Fruit fly (Drosophila melanogaster) whole organism, embryonic: ENCODE results near the gene Alg9.
A peak's percentile ranks its signal among the peaks of the same experiment; 100 is the strongest.

Experiments
- Adf1 ChIP-seq: fragments of 200-800 bp; sonication (Bioruptor generic); IDR thresholded peaks from 2 replicates; pipeline ENCODE4 v1.3.6; 2022; ENCODE audit warnings: missing biosample characterization, missing genetic modification characterization
- Antp ChIP-seq: fragments of 200-800 bp; sonication (Bioruptor generic); optimal IDR thresholded peaks from 3 replicates; lab custom pipeline; 2016; ENCODE audit warnings: missing biosample characterization, missing genetic modification characterization
- Awh ChIP-seq: fragments of 200-800 bp; sonication (Bioruptor generic); IDR thresholded peaks from 2 replicates; pipeline ENCODE4, ENCODE4 v1.3.6; 2022; ENCODE audit warnings: missing biosample characterization, missing genetic modification characterization
- Bdp1 ChIP-seq: fragments of 200-800 bp; sonication (Bioruptor generic); optimal IDR thresholded peaks from 3 replicates; lab custom pipeline; 2016; ENCODE audit warnings: missing biosample characterization, missing genetic modification characterization
- CG10267 ChIP-seq: fragments of 200-800 bp; sonication (Bioruptor generic); optimal IDR thresholded peaks from 2 replicates; lab custom pipeline; 2018; ENCODE audit warnings: missing biosample characterization, mild to moderate bottlenecking, missing genetic modification characterization, moderate library complexity
- CG1529 ChIP-seq: fragments of 200-800 bp; sonication (Bioruptor generic); optimal IDR thresholded peaks from 3 replicates; lab custom pipeline; 2018; ENCODE audit warnings: missing biosample characterization, missing genetic modification characterization
- CG1603 ChIP-seq: fragments of 200-800 bp; sonication (Bioruptor generic); optimal IDR thresholded peaks from 2 replicates; lab custom pipeline; 2019; ENCODE audit warnings: missing biosample characterization, mild to moderate bottlenecking, missing genetic modification characterization, moderate library complexity
- CG17612 ChIP-seq: fragments of 200-800 bp; sonication (Bioruptor generic); IDR thresholded peaks from 2 replicates; pipeline ENCODE4 v1.3.6; 2022; ENCODE audit warnings: missing biosample characterization, missing genetic modification characterization
- CG2116 ChIP-seq: fragments of 200-800 bp; sonication (Bioruptor generic); optimal IDR thresholded peaks from 3 replicates; lab custom pipeline; 2018; ENCODE audit warnings: missing biosample characterization, mild to moderate bottlenecking, missing genetic modification characterization
- CG30020 ChIP-seq: fragments of 200-800 bp; optimal IDR thresholded peaks from 2 replicates; lab custom pipeline; 2019; ENCODE audit warnings: missing biosample characterization, mild to moderate bottlenecking, missing genetic modification characterization, moderate library complexity
- CG30403 ChIP-seq: fragments of 200-800 bp; sonication (Bioruptor generic); optimal IDR thresholded peaks from 3 replicates; lab custom pipeline; 2016; ENCODE audit warnings: missing biosample characterization, missing genetic modification characterization
- CG31224 ChIP-seq: fragments of 200-800 bp; sonication (Bioruptor generic); IDR thresholded peaks from 2 replicates; pipeline ENCODE4 v1.3.6; 2022; ENCODE audit warnings: missing biosample characterization, missing genetic modification characterization
- CG31441 ChIP-seq: fragments of 200-800 bp; sonication (Bioruptor generic); IDR thresholded peaks from 2 replicates; pipeline ENCODE4 v1.3.6; 2022; ENCODE audit warnings: missing biosample characterization, missing genetic modification characterization
- CG3281 ChIP-seq: fragments of 200-800 bp; sonication (Bioruptor generic); optimal IDR thresholded peaks from 3 replicates; lab custom pipeline; 2017; ENCODE audit warnings: missing biosample characterization, mild to moderate bottlenecking, missing genetic modification characterization
- CG3407 ChIP-seq: fragments of 200-800 bp; sonication (Bioruptor generic); optimal IDR thresholded peaks from 2 replicates; lab custom pipeline; 2018; ENCODE audit warnings: missing biosample characterization, mild to moderate bottlenecking, missing genetic modification characterization
- CG34224 ChIP-seq: fragments of 200-800 bp; sonication (Bioruptor generic); IDR thresholded peaks from 3 replicates; pipeline ENCODE4 v1.3.6; 2022; ENCODE audit warnings: missing biosample characterization, missing genetic modification characterization; ENCODE audit not compliant: partially characterized antibody
- CG4360 ChIP-seq: fragments of 200-800 bp; sonication (Bioruptor generic); IDR thresholded peaks from 2 replicates; pipeline ENCODE4 v1.3.6; 2022; ENCODE audit warnings: missing biosample characterization, missing genetic modification characterization
- CG4404 ChIP-seq: fragments of 200-800 bp; sonication (Bioruptor generic); IDR thresholded peaks from 2 replicates; pipeline ENCODE4 v1.3.6; 2022; ENCODE audit warnings: missing biosample characterization, missing genetic modification characterization
- CG4730 ChIP-seq: fragments of 200-800 bp; sonication (Bioruptor generic); IDR thresholded peaks from 2 replicates; pipeline ENCODE4 v1.3.6; 2022; ENCODE audit warnings: missing biosample characterization, missing genetic modification characterization
- CG6689 ChIP-seq: fragments of 200-800 bp; sonication (Bioruptor generic); IDR thresholded peaks from 2 replicates; pipeline ENCODE4 v1.3.6; 2022; ENCODE audit warnings: missing biosample characterization, missing genetic modification characterization
- CG6791 ChIP-seq: fragments of 200-800 bp; sonication (Bioruptor generic); IDR thresholded peaks from 3 replicates; pipeline ENCODE4 v1.3.6; 2022; ENCODE audit warnings: missing biosample characterization, missing genetic modification characterization; ENCODE audit not compliant: partially characterized antibody
- CG7271 ChIP-seq: fragments of 200-800 bp; sonication (Bioruptor generic); optimal IDR thresholded peaks from 2 replicates; lab custom pipeline; 2018; ENCODE audit warnings: missing biosample characterization, mild to moderate bottlenecking, missing genetic modification characterization, moderate library complexity
- CG7357 ChIP-seq: fragments of 200-800 bp; sonication (Bioruptor generic); IDR thresholded peaks from 3 replicates; pipeline ENCODE4 v1.3.6; 2022; ENCODE audit warnings: missing biosample characterization, missing genetic modification characterization
- CG7372 ChIP-seq: fragments of 200-800 bp; sonication (Bioruptor generic); IDR thresholded peaks from 2 replicates; pipeline ENCODE4 v1.3.6; 2022; ENCODE audit warnings: missing biosample characterization, missing genetic modification characterization
- CG7963 ChIP-seq: fragments of 200-800 bp; sonication (Bioruptor generic); IDR thresholded peaks from 3 replicates; pipeline ENCODE4 v1.3.6; 2022; ENCODE audit warnings: missing biosample characterization, missing genetic modification characterization; ENCODE audit not compliant: partially characterized antibody
- CG8089 ChIP-seq: fragments of 200-800 bp; sonication (Bioruptor generic); optimal IDR thresholded peaks from 3 replicates; lab custom pipeline; 2016; ENCODE audit warnings: missing biosample characterization, missing genetic modification characterization
- HmgD ChIP-seq: fragments of 200-800 bp; sonication (Bioruptor generic); optimal IDR thresholded peaks from 3 replicates; lab custom pipeline; 2016; ENCODE audit warnings: missing biosample characterization, missing genetic modification characterization
- Neu2 ChIP-seq: fragments of 200-800 bp; sonication (Bioruptor generic); optimal IDR thresholded peaks from 3 replicates; lab custom pipeline; 2016; ENCODE audit warnings: missing biosample characterization, missing genetic modification characterization, borderline replicate concordance
- Side ChIP-seq: fragments of 200-800 bp; sonication (Bioruptor generic); optimal IDR thresholded peaks from 2 replicates; lab custom pipeline; 2016; ENCODE audit warnings: missing biosample characterization, missing genetic modification characterization
- TFAM ChIP-seq: fragments of 200-800 bp; sonication (Bioruptor generic); optimal IDR thresholded peaks from 2 replicates; lab custom pipeline; 2017; ENCODE audit warnings: missing biosample characterization, missing genetic modification characterization, inconsistent platforms
- YL-1 ChIP-seq: fragments of 200-800 bp; sonication (Bioruptor generic); optimal IDR thresholded peaks from 3 replicates; lab custom pipeline; 2017; ENCODE audit warnings: missing biosample characterization, mild to moderate bottlenecking, missing genetic modification characterization
- ab ChIP-seq: fragments of 200-800 bp; sonication (Bioruptor generic); optimal IDR thresholded peaks from 2 replicates; lab custom pipeline; 2016; ENCODE audit warnings: missing biosample characterization, missing genetic modification characterization
- ac ChIP-seq: fragments of 200-800 bp; sonication (Bioruptor generic); optimal IDR thresholded peaks from 3 replicates; lab custom pipeline; 2017; ENCODE audit warnings: missing biosample characterization, mild to moderate bottlenecking, missing genetic modification characterization
- ase ChIP-seq: fragments of 200-800 bp; sonication (Bioruptor generic); IDR thresholded peaks from 3 replicates; pipeline ENCODE4 v1.3.6; 2022; ENCODE audit warnings: missing biosample characterization, missing genetic modification characterization
- danr ChIP-seq: fragments of 200-800 bp; sonication (Bioruptor generic); IDR thresholded peaks from 2 replicates; pipeline ENCODE4 v1.3.6; 2022; ENCODE audit warnings: missing biosample characterization, missing genetic modification characterization
- dmrt11E ChIP-seq: fragments of 200-800 bp; sonication (Bioruptor generic); optimal IDR thresholded peaks from 3 replicates; lab custom pipeline; 2018; ENCODE audit warnings: missing biosample characterization, mild to moderate bottlenecking, missing genetic modification characterization, moderate library complexity
- emc ChIP-seq: fragments of 200-800 bp; sonication (Bioruptor generic); optimal IDR thresholded peaks from 2 replicates; lab custom pipeline; 2016; ENCODE audit warnings: missing biosample characterization, missing genetic modification characterization
- eve ChIP-seq, 2 experiments: fragments of >200 bp; optimal IDR thresholded peaks; 2 replicates each; lab custom pipeline; 2017; ENCODE audit warnings: missing biosample characterization in 2 of 2, missing genetic modification characterization in 2 of 2
- fru ChIP-seq: fragments of >200 bp; optimal IDR thresholded peaks from 2 replicates; lab custom pipeline; 2017
- ftz-f1 ChIP-seq: fragments of 200-800 bp; sonication (Bioruptor generic); optimal IDR thresholded peaks from 2 replicates; lab custom pipeline; 2016; ENCODE audit warnings: missing biosample characterization, missing genetic modification characterization
- hb ChIP-seq: fragments of 200-800 bp; sonication (Bioruptor generic); IDR thresholded peaks from 3 replicates; pipeline ENCODE4 v1.3.6; 2022; ENCODE audit warnings: missing biosample characterization, missing genetic modification characterization; ENCODE audit not compliant: partially characterized antibody
- lola ChIP-seq, 3 experiments: fragments of >200 bp in 2 of 3; fragments of 200-800 bp in 1 of 3; sonication (Bioruptor generic) in 1 of 3; optimal IDR thresholded peaks; 2 replicates each; lab custom pipeline; 2017 to 2019; ENCODE audit warnings: missing biosample characterization in 3 of 3, missing genetic modification characterization in 3 of 3, mild to moderate bottlenecking in 1 of 3, moderate library complexity in 1 of 3
- nerfin-1 ChIP-seq: fragments of 200-800 bp; sonication (Bioruptor generic); optimal IDR thresholded peaks from 3 replicates; lab custom pipeline; 2019; ENCODE audit warnings: missing biosample characterization, mild to moderate bottlenecking, missing genetic modification characterization, moderate library complexity
- p53 ChIP-seq: fragments of 200-800 bp; sonication (Bioruptor generic); optimal IDR thresholded peaks from 2 replicates; lab custom pipeline; 2016; ENCODE audit warnings: missing biosample characterization, missing genetic modification characterization
- pfk ChIP-seq: fragments of 200-800 bp; sonication (Bioruptor generic); optimal IDR thresholded peaks from 2 replicates; lab custom pipeline; 2018; ENCODE audit warnings: missing biosample characterization, mild to moderate bottlenecking, missing genetic modification characterization, moderate library complexity
- pzg ChIP-seq: fragments of 200-800 bp; sonication (Bioruptor generic); optimal IDR thresholded peaks from 3 replicates; lab custom pipeline; 2018; ENCODE audit warnings: missing biosample characterization, mild to moderate bottlenecking, missing genetic modification characterization, moderate library complexity
- sc ChIP-seq, 3 experiments: fragments of >200 bp in 2 of 3; fragments of 200-800 bp in 1 of 3; sonication (Bioruptor generic) in 1 of 3; optimal IDR thresholded peaks; 2 replicates in 2 of 3; 3 replicates in 1 of 3; lab custom pipeline; 2017; ENCODE audit warnings: mild to moderate bottlenecking in 1 of 3, missing biosample characterization in 1 of 3, missing genetic modification characterization in 1 of 3, missing genetic modification reagents in 1 of 3
- sob ChIP-seq: fragments of 200-800 bp; sonication (Bioruptor generic); IDR thresholded peaks from 2 replicates; pipeline ENCODE4 v1.3.6; 2022; ENCODE audit warnings: missing biosample characterization, missing genetic modification characterization
- tgo ChIP-seq: fragments of 200-800 bp; sonication (Bioruptor generic); IDR thresholded peaks from 3 replicates; pipeline ENCODE4 v1.3.6; 2022; ENCODE audit warnings: missing biosample characterization, missing genetic modification characterization
- twi ChIP-seq: fragments of 200-800 bp; optimal IDR thresholded peaks from 2 replicates; lab custom pipeline; 2019; ENCODE audit warnings: missing biosample characterization, mild to moderate bottlenecking, missing genetic modification characterization, moderate library complexity

Alg9 gene

dm6 chr3R:25265589-25266201, 44.3 kb downstream of the Alg9 start, which contains the start of the genes GlnRS and RIOK2 (continued):
- no peak for TF ChIP-seq CG6689
- TF ChIP-seq CG1529 (GFP tag; lab: Kevin White, UChicago) = no peak
- no peak for TF ChIP-seq eve (GFP tag; optimal IDR thresholded peaks at IDR 0.05; lab: Kevin White, UChicago)
- TF ChIP-seq nerfin-1 (tag; lab: Kevin White, UChicago) = no peak
- 0 out of 2 replicates have a peak, but pooled peaks have one; percentile 49 for TF ChIP-seq sob (GFP tag; lab: Robert Waterston, UW)
- TF ChIP-seq ftz-f1 (GFP tag; lab: Kevin White, UChicago) = no peak
- no peak for TF ChIP-seq CG3281 (GFP tag; lab: Kevin White, UChicago)
- TF ChIP-seq HmgD (GFP tag; lab: Kevin White, UChicago) = peak; percentile 50
- TF ChIP-seq Side (GFP tag; lab: Kevin White, UChicago) = peak; percentile 34
- TF ChIP-seq CG7271 (tag; lab: Kevin White, UChicago) = peak; percentile 39
- peak; percentile 98 for TF ChIP-seq pzg (GFP tag; lab: Kevin White, UChicago)
- no peak for TF ChIP-seq CG17612 (GFP tag; lab: Robert Waterston, UW)
- TF ChIP-seq CG30403 (GFP tag; lab: Kevin White, UChicago) = peak; percentile 6
- TF ChIP-seq CG31441 (GFP tag; lab: Robert Waterston, UW) = no peak
- TF ChIP-seq CG30020 (tag; lab: Kevin White, UChicago) = peak; percentile 94
- no peak for TF ChIP-seq CG4730 (GFP tag; lab: Robert Waterston, UW)
- peak in 1 of 3 experiments; percentile 100 for TF ChIP-seq lola (GFP tag; optimal IDR thresholded peaks at IDR 0.05; lab: Kevin White, UChicago)
- TF ChIP-seq hb (GFP tag; lab: Robert Waterston, UW) = peak; percentile 93
- TF ChIP-seq CG4404 (GFP tag; lab: Robert Waterston, UW) = no peak
- TF ChIP-seq CG3407 = no peak
- no peak for TF ChIP-seq Adf1
- no peak for TF ChIP-seq sc (optimal IDR thresholded peaks at IDR 0.05; lab: Kevin White, UChicago)
- no peak for TF ChIP-seq sc (GFP tag; optimal IDR thresholded peaks at IDR 0.05; lab: Kevin White, UChicago)
- peak; percentile 62 for TF ChIP-seq CG10267
- no peak for TF ChIP-seq CG7372 (GFP tag; lab: Robert Waterston, UW)
- peak; percentile 98 for TF ChIP-seq YL-1
- TF ChIP-seq CG7963 = peak; percentile 93
- no peak for TF ChIP-seq CG31224 (GFP tag; lab: Robert Waterston, UW)
- no peak for TF ChIP-seq ase
- TF ChIP-seq Antp = no peak
- peak; percentile 99 for TF ChIP-seq CG7357
- TF ChIP-seq twi = peak; percentile 28
- TF ChIP-seq CG1603 = peak; percentile 94
- peak; percentile 10 for TF ChIP-seq Neu2
- TF ChIP-seq CG8089 (GFP tag; lab: Kevin White, UChicago) = no peak
- TF ChIP-seq p53 = peak; percentile 32
- no peak for TF ChIP-seq ab (GFP tag; lab: Kevin White, UChicago)
- no peak for TF ChIP-seq pfk (GFP tag; lab: Kevin White, UChicago)
- peak; percentile 97 for TF ChIP-seq CG6791
- peak; percentile 85 for TF ChIP-seq CG2116 (GFP tag; lab: Kevin White, UChicago)
- no peak for TF ChIP-seq danr (GFP tag; lab: Robert Waterston, UW)
- no peak for TF ChIP-seq Awh
- TF ChIP-seq ac = no peak
- TF ChIP-seq dmrt11E = no peak
- no peak for TF ChIP-seq tgo (GFP tag; lab: Robert Waterston, UW)
- TF ChIP-seq CG34224 (GFP tag; lab: Robert Waterston, UW) = peak; percentile 97
- TF ChIP-seq emc = no peak
- no peak for TF ChIP-seq fru (lab: Kevin White, UChicago)
- TF ChIP-seq CG4360 (GFP tag; lab: Robert Waterston, UW) = no peak
- TF ChIP-seq Bdp1 (GFP tag; lab: Kevin White, UChicago) = no peak
- TF ChIP-seq TFAM = no peak
